Fruit fly (Drosophila melanogaster) whole organism, prepupa: ENCODE data around the gene CLIP-190.

ENCODE experiments used
- CG34406 ChIP-seq: fragments of 200-800 bp; sonication (Bioruptor generic); optimal IDR thresholded peaks from 3 replicates; lab custom pipeline; 2016; ENCODE audit warnings: missing biosample characterization, missing genetic modification characterization
- CG6163 ChIP-seq: fragments of 200-800 bp; sonication (Bioruptor generic); IDR thresholded peaks from 3 replicates; pipeline ENCODE4 v1.3.6; 2022; ENCODE audit warnings: missing biosample characterization, missing genetic modification characterization
- CG6808 ChIP-seq: fragments of 200-800 bp; sonication (Bioruptor generic); optimal IDR thresholded peaks from 3 replicates; lab custom pipeline; 2017; ENCODE audit warnings: missing biosample characterization, missing genetic modification characterization, mild to moderate bottlenecking, moderate library complexity, missing genetic modification reagents
- CG6854 ChIP-seq: fragments of 200-800 bp; sonication (Bioruptor generic); optimal IDR thresholded peaks from 2 replicates; lab custom pipeline; 2017; ENCODE audit warnings: missing biosample characterization, mild to moderate bottlenecking, missing genetic modification characterization
- CG7368 ChIP-seq: fragments of 200-800 bp; sonication (Bioruptor generic); optimal IDR thresholded peaks from 3 replicates; lab custom pipeline; 2016; ENCODE audit warnings: missing biosample characterization, missing genetic modification characterization
- CG8319 ChIP-seq: fragments of 200-800 bp; sonication (Bioruptor generic); optimal IDR thresholded peaks from 3 replicates; lab custom pipeline; 2016; ENCODE audit warnings: missing biosample characterization, missing genetic modification characterization
- CG8632 ChIP-seq: fragments of 200-800 bp; sonication (Bioruptor generic); optimal IDR thresholded peaks from 3 replicates; lab custom pipeline; 2016; ENCODE audit warnings: missing biosample characterization, missing genetic modification characterization
- Ets96B ChIP-seq: fragments of 200-800 bp; optimal IDR thresholded peaks from 2 replicates; lab custom pipeline; 2019; ENCODE audit warnings: missing biosample characterization, mild to moderate bottlenecking, missing genetic modification characterization, moderate library complexity
- Gug ChIP-seq: fragments of 200-800 bp; sonication (Bioruptor generic); IDR thresholded peaks from 2 replicates; pipeline ENCODE4 v1.3.6; 2022; ENCODE audit warnings: missing biosample characterization, missing genetic modification characterization
- Hr38 ChIP-seq: sonication (Bioruptor generic); optimal IDR thresholded peaks from 2 replicates; lab custom pipeline; 2016; ENCODE audit warnings: missing biosample characterization, missing genetic modification characterization
- Hr39 ChIP-seq: fragments of 200-800 bp; sonication (Bioruptor generic); optimal IDR thresholded peaks from 2 replicates; lab custom pipeline; 2016; ENCODE audit warnings: missing biosample characterization, missing genetic modification characterization
- fd85E ChIP-seq: fragments of 200-800 bp; sonication (Bioruptor generic); optimal IDR thresholded peaks from 3 replicates; lab custom pipeline; 2016; ENCODE audit warnings: missing biosample characterization, missing genetic modification characterization
- topi ChIP-seq: fragments of 200-800 bp; sonication (Bioruptor generic); optimal IDR thresholded peaks from 3 replicates; lab custom pipeline; 2016; ENCODE audit warnings: missing biosample characterization, missing genetic modification characterization

dm6 chr2L:17425005-17425404 is 40.5 kb downstream of the CLIP-190 start:
- TF ChIP-seq CG6808 (GFP tag; lab: Kevin White, UChicago): no peak
- TF ChIP-seq Gug (GFP tag; lab: Robert Waterston, UW): no peak
- TF ChIP-seq CG34406 (GFP tag; lab: Kevin White, UChicago): no peak
- no peak for TF ChIP-seq CG8319 (GFP tag; lab: Kevin White, UChicago)
- no peak for TF ChIP-seq Ets96B (tag; lab: Kevin White, UChicago)
- TF ChIP-seq CG6163: no peak
- TF ChIP-seq CG7368 (GFP tag; lab: Kevin White, UChicago): no peak
- TF ChIP-seq topi: no peak
- TF ChIP-seq fd85E (GFP tag; lab: Kevin White, UChicago): no peak
- no peak for TF ChIP-seq Hr38 (GFP tag; lab: Kevin White, UChicago)
- no peak for TF ChIP-seq CG8632 (GFP tag; lab: Kevin White, UChicago)
- no peak for TF ChIP-seq CG6854 (GFP tag; lab: Kevin White, UChicago)
- no peak for TF ChIP-seq Hr39 (GFP tag; lab: Kevin White, UChicago)
